Worm (Caenorhabditis elegans) whole organism, L3 larva: ENCODE data around the gene str-3.

ENCODE experiments used
- ama-1 ChIP-seq: fragments of 150-350 bp; optimal IDR thresholded peaks from 2 replicates; lab custom pipeline; 2018
- ceh-9 ChIP-seq: sonication (generic microtip); optimal IDR thresholded peaks from 2 replicates; lab custom pipeline; 2018; ENCODE audit warnings: missing biosample characterization, missing genetic modification characterization
- daf-12 ChIP-seq: fragments of 150-350 bp; optimal IDR thresholded peaks from 2 replicates; lab custom pipeline; 2014; ENCODE audit warnings: missing biosample characterization, missing genetic modification reagents, missing genetic modification characterization
- fos-1 ChIP-seq: fragments of 150-350 bp; optimal IDR thresholded peaks from 2 replicates; lab custom pipeline; 2014; ENCODE audit warnings: missing biosample characterization, missing genetic modification characterization
- nhr-28 ChIP-seq: fragments of 150-350 bp; optimal IDR thresholded peaks from 2 replicates; lab custom pipeline; 2014; ENCODE audit warnings: missing biosample characterization, missing genetic modification characterization
- nhr-76 ChIP-seq: fragments of 150-350 bp; sonication (generic microtip); optimal IDR thresholded peaks from 5 replicates; lab custom pipeline; 2014; ENCODE audit warnings: missing biosample characterization, missing genetic modification characterization
- unc-39 ChIP-seq: sonication (generic microtip); optimal IDR thresholded peaks from 4 replicates; lab custom pipeline; 2017; ENCODE audit warnings: missing biosample characterization, missing genetic modification characterization
- ztf-4 ChIP-seq: fragments of 150-350 bp; optimal IDR thresholded peaks from 2 replicates; lab custom pipeline; 2014; ENCODE audit warnings: missing biosample characterization, missing genetic modification characterization

DNA sequence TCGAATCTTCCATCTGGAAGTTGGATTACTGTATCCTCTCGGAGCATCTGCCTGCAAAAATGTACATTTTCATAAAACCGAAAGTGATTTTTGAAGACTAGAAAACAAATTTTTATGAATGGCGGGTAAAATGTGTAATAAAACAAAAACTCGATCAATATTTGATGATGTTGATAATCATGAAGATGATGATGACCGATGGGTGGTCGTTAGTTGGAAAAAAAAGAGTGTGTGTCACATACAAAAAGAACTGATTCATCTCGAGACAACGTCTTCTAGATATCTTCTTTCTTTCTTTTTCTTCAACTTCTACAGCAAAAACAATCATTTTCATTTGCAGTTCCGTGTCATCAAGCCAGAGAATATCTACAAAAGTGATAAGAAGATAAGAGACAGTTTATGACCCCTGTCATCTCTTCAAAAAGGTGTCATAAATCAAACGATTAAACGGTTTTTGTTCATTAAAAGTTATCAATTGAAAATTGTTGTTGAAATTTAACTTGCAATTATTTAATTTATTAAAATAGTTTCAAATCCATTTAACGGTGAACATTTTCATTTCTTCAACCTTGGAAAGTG is 7.6 kb downstream of the str-3 start, which contains the start of gene bcc-1:
- no peak for TF ChIP-seq fos-1 (tag; lab: Kevin White, UChicago)
- TF ChIP-seq ama-1 (lab: Kevin White, UChicago) = no peak
- TF ChIP-seq daf-12 (tag; lab: Kevin White, UChicago) = no peak
- no peak for TF ChIP-seq nhr-76
- TF ChIP-seq nhr-28 (tag; lab: Kevin White, UChicago) = no peak
- TF ChIP-seq ztf-4 = no peak
- TF ChIP-seq unc-39 (tag; lab: Kevin White, UChicago) = no peak
- no peak for TF ChIP-seq ceh-9 (tag; lab: Kevin White, UChicago)
